Fruit fly (Drosophila melanogaster): ENCODE measurements around the gene emc.

Gene emc

dm6 chr3L:765515-766292 is 16.5 kb downstream of the emc start (continued):
- no peak for TF ChIP-seq NK7.1 (GFP tag; optimal IDR thresholded peaks at IDR 0.05)
- no peak for TF ChIP-seq BEAF-32 (GFP tag; optimal IDR thresholded peaks at IDR 0.05)
- no peak for TF ChIP-seq p53 (GFP tag; optimal IDR thresholded peaks at IDR 0.05)
- TF ChIP-seq CG13624 (GFP tag; optimal IDR thresholded peaks at IDR 0.05): no peak
- TF ChIP-seq CG12769 (tag; optimal IDR thresholded peaks at IDR 0.05): peak; percentile 10
- TF ChIP-seq gcm2 (GFP tag; optimal IDR thresholded peaks at IDR 0.05): no peak
- TF ChIP-seq CG14441 (GFP tag; IDR thresholded peaks at IDR 0.05): 0 out of 2 replicates have a peak, but pooled peaks have one; percentile 36
- no peak for TF ChIP-seq CG13123 (GFP tag; optimal IDR thresholded peaks at IDR 0.05)
- TF ChIP-seq jigr1 (GFP tag; IDR thresholded peaks at IDR 0.05): no peak
- no peak for TF ChIP-seq Poxn (GFP tag; IDR thresholded peaks at IDR 0.05)
- TF ChIP-seq dmrt11E (tag; optimal IDR thresholded peaks at IDR 0.05): no peak
- no peak for TF ChIP-seq Lpt (GFP tag; optimal IDR thresholded peaks at IDR 0.05)
- TF ChIP-seq vnd (GFP tag; IDR thresholded peaks at IDR 0.05; ENCODE audit: partially characterized antibody): peak; percentile 52; the same call in 1 of the 3 replicates
- 0 out of 3 replicates have a peak, but pooled peaks have one; percentile 21 for TF ChIP-seq CG3726 (GFP tag; IDR thresholded peaks at IDR 0.05)
- TF ChIP-seq Bteb2 (GFP tag; optimal IDR thresholded peaks at IDR 0.05): no peak
- TF ChIP-seq pfk (GFP tag; optimal IDR thresholded peaks at IDR 0.05): no peak
- TF ChIP-seq CG7271 (tag; optimal IDR thresholded peaks at IDR 0.05): no peak
- TF ChIP-seq CG1792 (GFP tag; optimal IDR thresholded peaks at IDR 0.05): no peak
- TF ChIP-seq Oli (tag; optimal IDR thresholded peaks at IDR 0.05): peak; percentile 39
- TF ChIP-seq CG10366 (GFP tag; IDR thresholded peaks at IDR 0.05): no peak
- TF ChIP-seq wor (GFP tag; IDR thresholded peaks at IDR 0.05): no peak
- TF ChIP-seq br (optimal IDR thresholded peaks at IDR 0.05): no peak
- TF ChIP-seq ind (GFP tag; optimal IDR thresholded peaks at IDR 0.05): peak; percentile 38
- TF ChIP-seq Gsc (GFP tag; IDR thresholded peaks at IDR 0.05): no peak
- TF ChIP-seq fd96Cb (tag; optimal IDR thresholded peaks at IDR 0.05): peak; percentile 34
- no peak for TF ChIP-seq dan (GFP tag; IDR thresholded peaks at IDR 0.05)
- TF ChIP-seq dm (GFP tag; optimal IDR thresholded peaks at IDR 0.05): no peak
- TF ChIP-seq cato (GFP tag; optimal IDR thresholded peaks at IDR 0.05; ENCODE audit: borderline replicate concordance): no peak
- 0 out of 2 replicates have a peak, but pooled peaks have one; percentile 18 for TF ChIP-seq sens-2 (GFP tag; IDR thresholded peaks at IDR 0.05)
- no peak for TF ChIP-seq CG3163 (GFP tag; optimal IDR thresholded peaks at IDR 0.05)
- TF ChIP-seq CG1529 (GFP tag; optimal IDR thresholded peaks at IDR 0.05): no peak
- 0 out of 2 replicates have a peak, but pooled peaks have one; percentile 32 for TF ChIP-seq ato (GFP tag; IDR thresholded peaks at IDR 0.05; ENCODE audit: partially characterized antibody)
- TF ChIP-seq Sin3A (optimal IDR thresholded peaks at IDR 0.05): no peak
- no peak for TF ChIP-seq peb (GFP tag; IDR thresholded peaks at IDR 0.05)
- TF ChIP-seq stc (GFP tag; IDR thresholded peaks at IDR 0.05): peak; percentile 25; the same call in 1 of the 2 replicates
- no peak for TF ChIP-seq GATAe (GFP tag; conservative IDR thresholded peaks at IDR 0.05)
- TF ChIP-seq CG2116 (GFP tag; optimal IDR thresholded peaks at IDR 0.05): no peak
- no peak for TF ChIP-seq amos (GFP tag; IDR thresholded peaks at IDR 0.05; ENCODE audit: partially characterized antibody)
- TF ChIP-seq Pdp1 (GFP tag; optimal IDR thresholded peaks at IDR 0.05): peak in 1 of 2 experiments; percentile 2
- TF ChIP-seq CG13424 (tag; optimal IDR thresholded peaks at IDR 0.05): peak; percentile 3
- peak; percentile 26 for TF ChIP-seq tap (tag; optimal IDR thresholded peaks at IDR 0.05)
- no peak for TF ChIP-seq fu2 (GFP tag; optimal IDR thresholded peaks at IDR 0.05)
- TF ChIP-seq bab2 (GFP tag; optimal IDR thresholded peaks at IDR 0.05): peak; percentile 59
- peak; percentile 24 for TF ChIP-seq CG12391 (tag; optimal IDR thresholded peaks at IDR 0.05)
- no peak for TF ChIP-seq CG12236 (GFP tag; optimal IDR thresholded peaks at IDR 0.05)
- no peak for TF ChIP-seq jumu (GFP tag; optimal IDR thresholded peaks at IDR 0.05)
- peak; percentile 34 for TF ChIP-seq CG9727 (GFP tag; optimal IDR thresholded peaks at IDR 0.05)
- TF ChIP-seq Dbx (GFP tag; IDR thresholded peaks at IDR 0.05): no peak
- no peak for TF ChIP-seq sqz (GFP tag; optimal IDR thresholded peaks at IDR 0.05)
- peak; percentile 48 for TF ChIP-seq nau (GFP tag; optimal IDR thresholded peaks at IDR 0.05)
